Fruit fly (Drosophila melanogaster) whole organism, wandering third instar larva: ENCODE results near the gene LanB1.

ENCODE experiments used
- Abd-B ChIP-seq: fragments of >200 bp; optimal IDR thresholded peaks from 2 replicates; lab custom pipeline; 2017; ENCODE audit warnings: missing biosample characterization, missing genetic modification characterization
- CG32264 ChIP-seq: fragments of 200-800 bp; sonication (Bioruptor generic); optimal IDR thresholded peaks from 2 replicates; lab custom pipeline; 2016; ENCODE audit warnings: missing biosample characterization, missing genetic modification characterization
- CG9705 ChIP-seq: fragments of 200-800 bp; sonication (Bioruptor generic); optimal IDR thresholded peaks from 2 replicates; lab custom pipeline; 2018; ENCODE audit warnings: missing biosample characterization, mild to moderate bottlenecking, missing genetic modification characterization
- CrebA ChIP-seq: fragments of 200-800 bp; sonication (Bioruptor generic); optimal IDR thresholded peaks from 2 replicates; lab custom pipeline; 2016; ENCODE audit warnings: missing biosample characterization, mild to moderate bottlenecking, missing genetic modification characterization, borderline replicate concordance
- Dfd ChIP-seq: fragments of >200 bp; optimal IDR thresholded peaks from 2 replicates; lab custom pipeline; 2017; ENCODE audit warnings: missing biosample characterization, missing genetic modification characterization
- Dif ChIP-seq: fragments of 200-275, 200-300 bp; sonication (Bioruptor generic); optimal IDR thresholded peaks from 2 replicates; lab custom pipeline; 2018; ENCODE audit warnings: missing biosample characterization, missing genetic modification characterization; ENCODE audit not compliant: partially characterized antibody
- GATAd ChIP-seq: sonication (Bioruptor generic); optimal IDR thresholded peaks from 2 replicates; lab custom pipeline; 2016; ENCODE audit warnings: missing biosample characterization, missing genetic modification characterization
- Hnf4 ChIP-seq: fragments of 200-800 bp; sonication (Bioruptor generic); optimal IDR thresholded peaks from 2 replicates; lab custom pipeline; 2016; ENCODE audit warnings: missing biosample characterization, mild to moderate bottlenecking, missing genetic modification characterization
- Hr83 ChIP-seq: fragments of 200-300 bp; sonication (Bioruptor generic); optimal IDR thresholded peaks from 2 replicates; lab custom pipeline; 2016; ENCODE audit warnings: missing biosample characterization, mild to moderate bottlenecking, missing genetic modification characterization, moderate library complexity; ENCODE audit not compliant: poor library complexity, severe bottlenecking
- Jra ChIP-seq: sonication (Bioruptor generic); optimal IDR thresholded peaks from 2 replicates; lab custom pipeline; 2016; ENCODE audit warnings: missing biosample characterization, missing genetic modification characterization
- OdsH ChIP-seq: fragments of 200-800 bp; sonication (Bioruptor generic); optimal IDR thresholded peaks from 2 replicates; lab custom pipeline; 2016; ENCODE audit warnings: missing biosample characterization, mild to moderate bottlenecking, missing genetic modification characterization
- Rel ChIP-seq, 2 experiments: fragments of 200-800 bp; sonication (Bioruptor generic) in 1 of 2; optimal IDR thresholded peaks; 2 replicates in 1 of 2; 3 replicates in 1 of 2; lab custom pipeline; 2016 to 2019; ENCODE audit warnings: mild to moderate bottlenecking in 2 of 2, missing biosample characterization in 2 of 2, missing genetic modification characterization in 2 of 2, moderate library complexity in 1 of 2
- Sp1 ChIP-seq: fragments of 200-800 bp; sonication (Bioruptor generic); optimal IDR thresholded peaks from 3 replicates; lab custom pipeline; 2019; ENCODE audit warnings: missing biosample characterization, mild to moderate bottlenecking, missing genetic modification characterization, moderate library complexity
- Vsx2 ChIP-seq: fragments of 200-300, 225-300 bp; sonication (Bioruptor generic); optimal IDR thresholded peaks from 2 replicates; lab custom pipeline; 2018; ENCODE audit warnings: missing biosample characterization, missing genetic modification characterization; ENCODE audit not compliant: partially characterized antibody
- br ChIP-seq: fragments of 200-800 bp; sonication (Bioruptor generic); optimal IDR thresholded peaks from 2 replicates; lab custom pipeline; 2016; ENCODE audit warnings: missing biosample characterization, missing genetic modification characterization
- brk ChIP-seq: fragments of 200-800 bp; sonication (Bioruptor generic); optimal IDR thresholded peaks from 2 replicates; lab custom pipeline; 2016; ENCODE audit warnings: missing biosample characterization, mild to moderate bottlenecking, missing genetic modification characterization
- dl ChIP-seq, 2 experiments: fragments of 175-275, 200-275 bp in 1 of 2; fragments of 200-275 bp in 1 of 2; sonication (Bioruptor generic); optimal IDR thresholded peaks; lab custom pipeline; 2018; ENCODE audit warnings: mild to moderate bottlenecking in 2 of 2, missing biosample characterization in 2 of 2, missing genetic modification characterization in 2 of 2, moderate library complexity in 2 of 2; ENCODE audit not compliant: partially characterized antibody in 2 of 2, insufficient read depth in 1 of 2
- dmrt93B ChIP-seq: fragments of 200-800 bp; sonication (Bioruptor generic); optimal IDR thresholded peaks from 2 replicates; lab custom pipeline; 2018; ENCODE audit warnings: missing biosample characterization, mild to moderate bottlenecking, missing genetic modification characterization
- dsf ChIP-seq: sonication (Bioruptor generic); optimal IDR thresholded peaks from 2 replicates; lab custom pipeline; 2016; ENCODE audit warnings: missing biosample characterization, missing genetic modification characterization, borderline replicate concordance
- ey ChIP-seq: fragments of 200-800 bp; sonication (Bioruptor generic); optimal IDR thresholded peaks from 2 replicates; lab custom pipeline; 2016; ENCODE audit warnings: missing biosample characterization, missing genetic modification characterization
- foxo ChIP-seq, 2 experiments: fragments of 200-800 bp; sonication (Bioruptor generic); optimal IDR thresholded peaks; 2 replicates in 1 of 2; 3 replicates in 1 of 2; lab custom pipeline; 2016 to 2017; ENCODE audit warnings: missing biosample characterization in 2 of 2, missing genetic modification characterization in 2 of 2
- h ChIP-seq: fragments of 200-800 bp; sonication (Bioruptor generic); optimal IDR thresholded peaks from 3 replicates; lab custom pipeline; 2016; ENCODE audit warnings: missing biosample characterization, mild to moderate bottlenecking, missing genetic modification characterization
- jim ChIP-seq: fragments of 175-275, 200-325 bp; sonication (Bioruptor generic); optimal IDR thresholded peaks from 2 replicates; lab custom pipeline; 2016; ENCODE audit warnings: missing biosample characterization, mild to moderate bottlenecking, missing genetic modification characterization
- lola ChIP-seq: fragments of >200 bp; optimal IDR thresholded peaks from 2 replicates; lab custom pipeline; 2017; ENCODE audit warnings: missing biosample characterization, missing genetic modification characterization
- psq ChIP-seq: fragments of 200-800 bp; sonication (Bioruptor generic); optimal IDR thresholded peaks from 3 replicates; lab custom pipeline; 2017; ENCODE audit warnings: missing biosample characterization, mild to moderate bottlenecking, missing genetic modification characterization, moderate library complexity
- rgr ChIP-seq: fragments of 200-800 bp; sonication (Bioruptor generic); optimal IDR thresholded peaks from 3 replicates; lab custom pipeline; 2016; ENCODE audit warnings: missing biosample characterization, mild to moderate bottlenecking, missing genetic modification characterization
- sage ChIP-seq: fragments of 200-800 bp; sonication (Bioruptor generic); optimal IDR thresholded peaks from 2 replicates; lab custom pipeline; 2016; ENCODE audit warnings: missing biosample characterization, mild to moderate bottlenecking, missing genetic modification characterization
- usp ChIP-seq: fragments of >200 bp; optimal IDR thresholded peaks from 2 replicates; lab custom pipeline; 2017; ENCODE audit warnings: missing biosample characterization, missing genetic modification characterization
- woc ChIP-seq: sonication (Bioruptor generic); optimal IDR thresholded peaks from 2 replicates; lab custom pipeline; 2016; ENCODE audit warnings: missing biosample characterization, mild to moderate bottlenecking, missing genetic modification characterization

The LanB1 gene

dm6 chr2L:7811249-7812002 is at the start of gene LanB1:
Gene LanB1 (plus strand): TSS chr2L:7811438.
- TF ChIP-seq Hr83 (GFP tag; lab: Kevin White, UChicago) (peak; percentile 48), Rel (GFP tag; optimal IDR thresholded peaks at IDR 0.05; lab: Kevin White, UChicago) (no peak), Rel (tag; optimal IDR thresholded peaks at IDR 0.05; lab: Kevin White, UChicago) (peak; percentile 74), dmrt93B (GFP tag; lab: Kevin White, UChicago) (no peak), foxo (GFP tag; optimal IDR thresholded peaks at IDR 0.05; lab: Kevin White, UChicago) (peak in 1 of 2 experiments; percentile 4), psq (peak; percentile 88), Sp1 (GFP tag; lab: Kevin White, UChicago) (peak; percentile 5), Jra (GFP tag; lab: Kevin White, UChicago) (no peak), Dif (GFP tag; lab: Kevin White, UChicago) (peak; percentile 36), brk (GFP tag; lab: Kevin White, UChicago) (no peak), ey (no peak), woc (GFP tag; lab: Kevin White, UChicago) (no peak)

- no peak for TF ChIP-seq sage
- no peak for TF ChIP-seq brk (GFP tag; lab: Kevin White, UChicago)
- no peak for TF ChIP-seq dsf
- TF ChIP-seq Vsx2 (GFP tag; lab: Kevin White, UChicago), result no peak
- no peak for TF ChIP-seq CG9705 (GFP tag; lab: Kevin White, UChicago)
- no peak for TF ChIP-seq Hr83 (GFP tag; lab: Kevin White, UChicago)
- no peak for TF ChIP-seq br (GFP tag; lab: Kevin White, UChicago)
- TF ChIP-seq dl (GFP tag; optimal IDR thresholded peaks at IDR 0.05; lab: Kevin White, UChicago; ENCODE audit: insufficient read depth in 1 of 2, partially characterized antibody in 2 of 2), result no peak
- no peak for TF ChIP-seq dmrt93B (GFP tag; lab: Kevin White, UChicago)
- no peak for TF ChIP-seq Hnf4
- no peak for TF ChIP-seq GATAd (GFP tag; lab: Kevin White, UChicago)
- no peak for TF ChIP-seq usp (GFP tag; lab: Kevin White, UChicago)
Measured at dm6 chr2L:7767328-7767727, 43.9 kb upstream of the LanB1 start, which contains the start of gene CG7191. Gene CG7191 (plus strand): TSS chr2L:7767628.

- TF ChIP-seq Hnf4 (no peak), usp (GFP tag; lab: Kevin White, UChicago) (no peak), dl (GFP tag; optimal IDR thresholded peaks at IDR 0.05; lab: Kevin White, UChicago; ENCODE audit: insufficient read depth in 1 of 2, partially characterized antibody in 2 of 2) (no peak), GATAd (GFP tag; lab: Kevin White, UChicago) (no peak), CG32264 (GFP tag; lab: Kevin White, UChicago) (no peak), brk (GFP tag; lab: Kevin White, UChicago) (no peak), Abd-B (GFP tag; lab: Kevin White, UChicago) (no peak), OdsH (GFP tag; lab: Kevin White, UChicago) (no peak), ey (no peak), rgr (GFP tag; lab: Kevin White, UChicago) (no peak), Sp1 (GFP tag; lab: Kevin White, UChicago) (no peak), Rel (GFP tag; optimal IDR thresholded peaks at IDR 0.05; lab: Kevin White, UChicago) (no peak), Rel (tag; optimal IDR thresholded peaks at IDR 0.05; lab: Kevin White, UChicago) (no peak), h (GFP tag; lab: Kevin White, UChicago) (no peak), br (GFP tag; lab: Kevin White, UChicago) (no peak), Dif (GFP tag; lab: Kevin White, UChicago) (no peak)
Measured at dm6 chr2L:7771891-7772290, 39.3 kb upstream of the LanB1 start.

- no peak for TF ChIP-seq usp (GFP tag; lab: Kevin White, UChicago)
- no peak for TF ChIP-seq Sp1 (GFP tag; lab: Kevin White, UChicago)
- no peak for TF ChIP-seq Abd-B (GFP tag; lab: Kevin White, UChicago)
- no peak for TF ChIP-seq OdsH (GFP tag; lab: Kevin White, UChicago)
- TF ChIP-seq lola (GFP tag; lab: Kevin White, UChicago), result no peak
- TF ChIP-seq jim (GFP tag; lab: Kevin White, UChicago), result no peak
- TF ChIP-seq GATAd (GFP tag; lab: Kevin White, UChicago), result no peak
- no peak for TF ChIP-seq Hr83 (GFP tag; lab: Kevin White, UChicago)
- TF ChIP-seq CG32264 (GFP tag; lab: Kevin White, UChicago), result no peak
- TF ChIP-seq CrebA, result no peak
- no peak for TF ChIP-seq Dfd (GFP tag; lab: Kevin White, UChicago)
- TF ChIP-seq Rel (GFP tag; optimal IDR thresholded peaks at IDR 0.05; lab: Kevin White, UChicago), result no peak
- TF ChIP-seq Rel (tag; optimal IDR thresholded peaks at IDR 0.05; lab: Kevin White, UChicago), result no peak
- TF ChIP-seq ey, result no peak
- no peak for TF ChIP-seq Jra (GFP tag; lab: Kevin White, UChicago)
- TF ChIP-seq, all 38 proteins: peak for 0
Measured at dm6 chr2L:7775260-7775659, 36.0 kb upstream of the LanB1 start.
